Fruit fly (Drosophila melanogaster): Measurements from ENCODE around the gene Usp39.
A peak's percentile ranks its signal among the peaks of the same experiment; 100 is the strongest.

Gene Usp39

DNA sequence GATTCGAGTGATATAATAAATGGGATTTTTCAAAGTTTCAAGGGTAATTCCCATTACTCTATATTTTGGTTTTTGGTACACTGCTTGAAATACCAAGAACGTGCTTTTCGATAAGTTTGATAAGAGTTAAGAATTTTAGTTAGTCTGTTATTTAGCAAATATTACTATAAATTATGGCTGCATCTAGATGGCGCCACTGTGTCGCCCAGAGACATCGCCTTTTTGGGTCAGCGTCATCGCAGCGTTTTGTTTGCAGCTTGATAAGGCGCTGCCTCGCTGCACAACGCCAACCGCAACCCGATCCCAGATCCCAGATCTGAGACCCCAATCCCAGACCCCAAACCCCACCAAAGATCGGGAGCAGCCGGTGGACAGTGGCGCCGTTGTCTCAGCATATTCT is 19.5 kb upstream of the Usp39 start:
- TF ChIP-seq CTCF (GFP tag; optimal IDR thresholded peaks at IDR 0.05) (peak; percentile 87), Med (GFP tag) (peak; percentile 57), CG2199 (GFP tag; IDR thresholded peaks at IDR 0.05) (0 out of 3 replicates have a peak, but pooled peaks have one; percentile 35), CG4360 (GFP tag; IDR thresholded peaks at IDR 0.05) (no peak), CG13296 (GFP tag; optimal IDR thresholded peaks at IDR 0.05) (no peak)

DNA sequence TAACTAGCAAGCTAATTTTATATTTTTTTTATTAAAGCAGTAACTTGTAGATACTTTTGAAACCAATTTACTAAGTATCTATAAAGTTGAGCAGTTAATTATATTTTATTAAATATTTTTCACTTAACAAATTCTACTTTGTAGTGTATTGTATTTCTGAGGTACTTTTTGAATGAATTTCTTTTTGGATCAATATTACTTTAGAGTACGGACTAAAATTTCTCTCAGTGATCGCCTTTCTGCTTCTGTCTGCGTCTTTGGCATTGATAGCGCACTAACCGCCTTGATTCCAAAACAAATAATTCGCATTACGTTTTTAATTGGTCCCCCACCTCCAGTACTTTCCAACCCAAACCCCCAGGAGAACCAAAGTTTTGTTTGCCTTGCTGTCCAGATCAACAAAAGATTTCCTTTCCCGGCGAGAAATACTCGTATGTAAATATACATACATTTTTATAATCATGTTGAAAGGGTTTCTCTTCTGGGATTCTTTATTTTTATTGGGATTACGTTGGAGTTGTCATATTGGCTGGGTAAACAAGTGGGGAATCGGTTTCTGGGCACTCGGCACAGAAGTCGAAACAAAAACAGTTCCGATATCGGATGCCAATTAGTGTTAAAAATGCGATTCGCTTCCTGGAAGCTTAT is 18.9 kb upstream of the Usp39 start:
- TF ChIP-seq Bgb (GFP tag; IDR thresholded peaks at IDR 0.05; ENCODE audit: partially characterized antibody): no peak
- no peak for TF ChIP-seq Sin3A (optimal IDR thresholded peaks at IDR 0.05)
- TF ChIP-seq inv (GFP tag; IDR thresholded peaks at IDR 0.05; ENCODE audit: partially characterized antibody): no peak
- TF ChIP-seq CG3726 (GFP tag; IDR thresholded peaks at IDR 0.05): no peak
- peak; percentile 9 for TF ChIP-seq gem (tag; optimal IDR thresholded peaks at IDR 0.05)
- TF ChIP-seq kah (GFP tag; optimal IDR thresholded peaks at IDR 0.05): no peak
- TF ChIP-seq Tbp (GFP tag; optimal IDR thresholded peaks at IDR 0.05): no peak
- TF ChIP-seq HLHmδ (GFP tag; optimal IDR thresholded peaks at IDR 0.05): no peak
- TF ChIP-seq CG18262 (tag; optimal IDR thresholded peaks at IDR 0.05): peak; percentile 13
- no peak for TF ChIP-seq jigr1 (GFP tag; IDR thresholded peaks at IDR 0.05)
- peak; percentile 17 for TF ChIP-seq PHDP (tag; optimal IDR thresholded peaks at IDR 0.05)
- TF ChIP-seq NC2α (GFP tag; optimal IDR thresholded peaks at IDR 0.05): no peak
- TF ChIP-seq sens (GFP tag): peak; percentile 61
- no peak for TF ChIP-seq crol (GFP tag; IDR thresholded peaks at IDR 0.05)
- no peak for TF ChIP-seq org-1 (GFP tag; optimal IDR thresholded peaks at IDR 0.05)
- no peak for TF ChIP-seq CG3281 (GFP tag; optimal IDR thresholded peaks at IDR 0.05)
- TF ChIP-seq Ets97D (GFP tag; optimal IDR thresholded peaks at IDR 0.05): no peak
- no peak for TF ChIP-seq Kr (GFP tag; optimal IDR thresholded peaks at IDR 0.05)
- no peak for TF ChIP-seq CG2889 (GFP tag; IDR thresholded peaks at IDR 0.05)
- no peak for TF ChIP-seq CG13624 (GFP tag; optimal IDR thresholded peaks at IDR 0.05)
- TF ChIP-seq CG11504 (tag; optimal IDR thresholded peaks at IDR 0.05): peak; percentile 25
- no peak for TF ChIP-seq stwl (tag; optimal IDR thresholded peaks at IDR 0.05)
- TF ChIP-seq Vsx1 (GFP tag; optimal IDR thresholded peaks at IDR 0.05): no peak
- no peak for TF ChIP-seq CG3163 (GFP tag; optimal IDR thresholded peaks at IDR 0.05)
- TF ChIP-seq CG13894 (tag; optimal IDR thresholded peaks at IDR 0.05): no peak
- TF ChIP-seq zfh1 (GFP tag; IDR thresholded peaks at IDR 0.05): no peak
- TF ChIP-seq CG7745 (tag; optimal IDR thresholded peaks at IDR 0.05): no peak
- TF ChIP-seq her (GFP tag; optimal IDR thresholded peaks at IDR 0.05): no peak
- no peak for TF ChIP-seq HLH3B (GFP tag; IDR thresholded peaks at IDR 0.05)
- TF ChIP-seq CG14965 (GFP tag; optimal IDR thresholded peaks at IDR 0.05; ENCODE audit: borderline replicate concordance): no peak
- no peak for TF ChIP-seq btn (GFP tag; optimal IDR thresholded peaks at IDR 0.05)
- TF ChIP-seq CG2199 (GFP tag; IDR thresholded peaks at IDR 0.05): no peak
- TF ChIP-seq croc (GFP tag; conservative IDR thresholded peaks at IDR 0.05): no peak
- peak; percentile 26 for TF ChIP-seq CG6813 (GFP tag; optimal IDR thresholded peaks at IDR 0.05)
- TF ChIP-seq hb (GFP tag; IDR thresholded peaks at IDR 0.05; ENCODE audit: partially characterized antibody): no peak
- peak in 1 of 2 experiments; percentile 26 for TF ChIP-seq bsh (GFP tag; optimal IDR thresholded peaks at IDR 0.05)
- TF ChIP-seq ara (GFP tag; IDR thresholded peaks at IDR 0.05): no peak
- TF ChIP-seq CG2712 (tag; optimal IDR thresholded peaks at IDR 0.05): peak; percentile 4
- no peak for TF ChIP-seq Hand (GFP tag; optimal IDR thresholded peaks at IDR 0.05)
- no peak for TF ChIP-seq CoRest (tag; optimal IDR thresholded peaks at IDR 0.05)
- no peak for TF ChIP-seq CG17568 (GFP tag; optimal IDR thresholded peaks at IDR 0.05)
- no peak for TF ChIP-seq CkIIα-i1 (GFP tag; IDR thresholded peaks at IDR 0.05)
- TF ChIP-seq Dek (tag; optimal IDR thresholded peaks at IDR 0.05): no peak
- no peak for TF ChIP-seq corto (GFP tag; optimal IDR thresholded peaks at IDR 0.05)
- peak; percentile 45 for TF ChIP-seq ATbp (GFP tag; optimal IDR thresholded peaks at IDR 0.05)
